Worm (Caenorhabditis elegans): ENCODE data around the gene pxd-1.

DNA sequence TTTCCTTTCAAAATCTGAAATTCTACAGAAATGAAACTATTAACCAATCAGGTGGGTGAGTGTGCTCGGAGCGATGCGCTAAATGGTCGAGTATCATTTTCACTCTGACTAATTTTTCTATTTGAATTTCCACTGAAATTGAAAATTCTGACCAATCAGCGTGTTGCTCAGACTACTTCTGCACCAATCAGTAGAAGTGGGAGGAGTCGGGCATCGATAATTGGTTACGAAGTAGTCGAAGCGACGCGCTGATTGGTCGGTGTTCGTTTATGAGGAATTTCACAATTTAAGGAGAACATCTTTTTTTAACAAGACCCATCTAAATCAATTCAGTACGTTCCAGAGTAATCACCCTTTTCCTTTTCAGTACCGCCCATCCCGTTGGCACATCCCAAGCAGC, 3.2 kb downstream of the pxd-1 start:
- no peak for TF ChIP-seq zag-1 (tag; optimal IDR thresholded peaks at IDR 0.05)
- TF ChIP-seq unc-62 (GFP tag; optimal IDR thresholded peaks at IDR 0.05 in 1 of 2): peak in 1 of 2 experiments; percentile 61
- no peak for TF ChIP-seq unc-62 (tag; optimal IDR thresholded peaks at IDR 0.05)
- no peak for TF ChIP-seq nhr-237 (tag; optimal IDR thresholded peaks at IDR 0.05)
- TF ChIP-seq T20F7.1 (GFP tag; optimal IDR thresholded peaks at IDR 0.05): no peak
- TF ChIP-seq madf-5 (GFP tag; IDR thresholded peaks at IDR 0.05): no peak
- no peak for TF ChIP-seq R02D3.7 (tag; optimal IDR thresholded peaks at IDR 0.05)
- no peak for TF ChIP-seq nhr-102 (tag; optimal IDR thresholded peaks at IDR 0.05)
